Fruit fly (Drosophila melanogaster): Measurements from ENCODE around the gene CG5466.

dm6 chr3R:20652350-20652749, 34.7 kb downstream of the CG5466 start, which contains the start of gene GluRIID:
- TF ChIP-seq CTCF (optimal IDR thresholded peaks at IDR 0.05) (no peak), CG8478 (optimal IDR thresholded peaks at IDR 0.05) (no peak)
